Fruit fly (Drosophila melanogaster) whole organism, pupa: ENCODE measurements around the gene CG32204.

Experiments
- CG12605 ChIP-seq: fragments of 200-800 bp; sonication (Bioruptor generic); IDR thresholded peaks from 2 replicates; pipeline ENCODE4 v1.3.6; 2022; ENCODE audit warnings: missing biosample characterization, missing genetic modification characterization
- CG34367 ChIP-seq: fragments of 200-800 bp; sonication (Bioruptor generic); optimal IDR thresholded peaks from 2 replicates; lab custom pipeline; 2018; ENCODE audit warnings: missing biosample characterization, mild to moderate bottlenecking, missing genetic modification characterization
- CG8159 ChIP-seq: fragments of 200-800 bp; sonication (Bioruptor generic); optimal IDR thresholded peaks from 3 replicates; lab custom pipeline; 2018; ENCODE audit warnings: missing biosample characterization, mild to moderate bottlenecking, missing genetic modification characterization, moderate library complexity
- CG8301 ChIP-seq: fragments of 200-800 bp; sonication (Bioruptor generic); optimal IDR thresholded peaks from 2 replicates; lab custom pipeline; 2018; ENCODE audit warnings: missing biosample characterization, mild to moderate bottlenecking, missing genetic modification characterization
- Snoo ChIP-seq: fragments of 200-800 bp; sonication (Bioruptor generic); optimal IDR thresholded peaks from 3 replicates; lab custom pipeline; 2017; ENCODE audit warnings: missing biosample characterization, mild to moderate bottlenecking, missing genetic modification characterization, inconsistent platforms
- fd96Ca ChIP-seq: fragments of 200-800 bp; sonication (Bioruptor generic); IDR thresholded peaks from 3 replicates; pipeline ENCODE4 v1.3.6; 2022; ENCODE audit warnings: missing biosample characterization, missing genetic modification characterization
- gl ChIP-seq: fragments of 200-800 bp; sonication (Bioruptor generic); optimal IDR thresholded peaks from 2 replicates; lab custom pipeline; 2018; ENCODE audit warnings: missing biosample characterization, mild to moderate bottlenecking, missing genetic modification characterization
- rn ChIP-seq: fragments of 200-800 bp; sonication (Bioruptor generic); IDR thresholded peaks from 2 replicates; pipeline ENCODE4 v1.3.6; 2022; ENCODE audit warnings: missing biosample characterization, missing genetic modification characterization

DNA sequence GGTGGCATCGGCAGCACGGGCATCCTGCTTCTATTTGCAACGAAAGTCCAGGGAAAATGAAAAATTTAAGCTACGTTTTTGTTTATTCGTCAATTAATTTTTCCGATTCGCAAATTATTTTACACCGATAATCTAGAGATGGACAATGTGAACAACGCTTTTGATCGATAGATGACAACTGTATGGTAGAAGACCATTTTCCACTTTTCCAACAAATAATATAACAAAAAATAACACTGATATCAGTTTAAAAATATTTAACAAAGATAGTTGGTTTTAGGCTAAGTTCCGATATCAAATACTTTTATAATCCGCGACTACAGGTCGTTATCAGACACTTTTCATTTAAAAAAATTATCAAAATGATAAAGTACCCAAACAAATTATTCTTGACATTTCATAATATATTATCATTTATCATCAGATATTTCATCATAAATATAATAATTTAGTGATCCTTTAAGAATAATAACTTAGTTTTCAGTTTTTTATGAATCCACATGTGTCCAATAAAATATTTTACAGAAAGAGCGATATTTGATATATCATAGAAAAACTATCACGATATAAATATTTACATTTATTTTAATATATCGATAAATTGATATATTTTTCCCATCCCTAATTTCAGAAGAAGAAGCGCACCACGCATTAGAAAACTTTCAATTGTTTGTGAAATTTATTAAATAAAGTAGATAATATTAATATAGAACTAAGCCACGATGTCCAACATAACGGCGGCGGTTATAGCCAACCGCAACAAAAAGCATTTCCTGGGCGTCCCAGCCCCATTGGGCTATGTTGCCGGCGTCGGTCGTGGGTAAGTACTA, 40.9 kb downstream of the CG32204 start, which contains the start of the genes CSN1b and Prp6:
- TF ChIP-seq CG8159 (tag; lab: Kevin White, UChicago) (no peak), gl (tag; lab: Kevin White, UChicago) (no peak), CG12605 (GFP tag; lab: Robert Waterston, UW) (no peak), fd96Ca (no peak), rn (GFP tag; lab: Robert Waterston, UW) (no peak), CG34367 (tag; lab: Kevin White, UChicago) (no peak), Snoo (tag; lab: Kevin White, UChicago) (no peak), CG8301 (tag; lab: Kevin White, UChicago) (no peak)
